Fruit fly (Drosophila melanogaster): Measurements from ENCODE around the gene CG1213.

Gene CG1213

DNA sequence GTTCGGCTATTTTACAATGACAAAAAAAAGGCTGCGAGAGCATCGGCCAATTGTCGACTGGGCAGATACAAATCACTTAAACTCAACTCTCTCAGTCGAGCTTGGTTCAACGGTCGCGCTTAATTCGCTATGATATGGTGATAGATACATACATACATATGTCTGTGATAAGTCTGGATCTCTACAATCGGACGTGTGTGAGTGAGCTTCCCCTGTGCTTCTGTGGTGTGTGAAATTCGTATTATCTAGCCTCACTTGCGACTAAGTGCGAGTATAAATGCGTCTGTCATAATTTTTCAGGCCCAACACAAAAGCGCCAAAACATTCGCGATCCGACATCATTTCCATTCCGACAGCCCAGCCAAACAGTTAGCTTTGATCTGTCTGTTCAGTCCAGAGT, at the start of gene CG1213:
CG1213 (plus strand) TSS at position 301 of the 400 bp plus-strand sequence.
- no peak for TF ChIP-seq CG15710 (tag; optimal IDR thresholded peaks at IDR 0.05)
- no peak for TF ChIP-seq Pif1B (GFP tag; optimal IDR thresholded peaks at IDR 0.05)
- TF ChIP-seq CG17806 (tag; optimal IDR thresholded peaks at IDR 0.05) = no peak
- no peak for TF ChIP-seq CG4496 (GFP tag; IDR thresholded peaks at IDR 0.05)

DNA sequence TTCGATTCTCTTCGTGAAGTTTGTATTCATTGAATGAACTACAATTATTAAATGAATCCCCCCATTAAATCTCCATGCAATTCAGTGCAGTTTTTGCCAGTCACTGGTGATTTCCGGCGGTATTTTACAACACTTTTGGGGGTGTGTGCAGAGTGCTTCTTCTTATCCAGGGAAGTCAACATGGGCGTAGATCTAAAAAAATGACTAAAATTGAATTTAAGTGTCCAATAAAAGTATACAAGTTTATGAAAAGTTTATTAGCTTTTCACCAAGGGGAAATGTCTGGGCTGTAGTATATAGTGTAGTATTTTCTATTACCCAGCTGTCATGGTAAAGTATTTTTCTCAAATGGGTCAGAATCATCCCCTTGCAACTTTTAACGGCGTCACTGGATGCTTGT, 49.5 kb upstream of the CG1213 start, which contains the start of gene Hpf1:
Hpf1 (plus strand) TSS at position 383 of the 400 bp plus-strand sequence.
- TF ChIP-seq gl (tag; optimal IDR thresholded peaks at IDR 0.05) (peak; percentile 98), Pif1B (GFP tag; optimal IDR thresholded peaks at IDR 0.05) (peak; percentile 99), CG32121 (GFP tag; IDR thresholded peaks at IDR 0.05) (peak; percentile 99), fd96Ca (GFP tag; IDR thresholded peaks at IDR 0.05) (peak; percentile 99), CG9948 (tag; optimal IDR thresholded peaks at IDR 0.05) (peak; percentile 99), EcR (GFP tag; optimal IDR thresholded peaks at IDR 0.05) (peak; percentile 63), D1 (tag; optimal IDR thresholded peaks at IDR 0.05) (no peak), CG12605 (GFP tag; IDR thresholded peaks at IDR 0.05) (peak; percentile 98), Ets98B (GFP tag; IDR thresholded peaks at IDR 0.05) (peak; percentile 98), rn (GFP tag; IDR thresholded peaks at IDR 0.05) (peak; percentile 96), CG34367 (tag; optimal IDR thresholded peaks at IDR 0.05) (peak; percentile 99), CG17806 (tag; optimal IDR thresholded peaks at IDR 0.05) (peak; percentile 99), CG10348 (GFP tag; IDR thresholded peaks at IDR 0.05) (peak; percentile 97), Snoo (tag; optimal IDR thresholded peaks at IDR 0.05) (peak; percentile 99), CG15710 (tag; optimal IDR thresholded peaks at IDR 0.05) (peak; percentile 99), Pif1A (GFP tag; optimal IDR thresholded peaks at IDR 0.05) (peak; percentile 99), CG14655 (GFP tag; optimal IDR thresholded peaks at IDR 0.05) (peak; percentile 99), CG8159 (tag; optimal IDR thresholded peaks at IDR 0.05) (peak; percentile 99), CG4496 (GFP tag; IDR thresholded peaks at IDR 0.05) (peak; percentile 99), CG13204 (GFP tag; optimal IDR thresholded peaks at IDR 0.05) (peak; percentile 92), CG8301 (tag; optimal IDR thresholded peaks at IDR 0.05) (peak; percentile 99)

DNA sequence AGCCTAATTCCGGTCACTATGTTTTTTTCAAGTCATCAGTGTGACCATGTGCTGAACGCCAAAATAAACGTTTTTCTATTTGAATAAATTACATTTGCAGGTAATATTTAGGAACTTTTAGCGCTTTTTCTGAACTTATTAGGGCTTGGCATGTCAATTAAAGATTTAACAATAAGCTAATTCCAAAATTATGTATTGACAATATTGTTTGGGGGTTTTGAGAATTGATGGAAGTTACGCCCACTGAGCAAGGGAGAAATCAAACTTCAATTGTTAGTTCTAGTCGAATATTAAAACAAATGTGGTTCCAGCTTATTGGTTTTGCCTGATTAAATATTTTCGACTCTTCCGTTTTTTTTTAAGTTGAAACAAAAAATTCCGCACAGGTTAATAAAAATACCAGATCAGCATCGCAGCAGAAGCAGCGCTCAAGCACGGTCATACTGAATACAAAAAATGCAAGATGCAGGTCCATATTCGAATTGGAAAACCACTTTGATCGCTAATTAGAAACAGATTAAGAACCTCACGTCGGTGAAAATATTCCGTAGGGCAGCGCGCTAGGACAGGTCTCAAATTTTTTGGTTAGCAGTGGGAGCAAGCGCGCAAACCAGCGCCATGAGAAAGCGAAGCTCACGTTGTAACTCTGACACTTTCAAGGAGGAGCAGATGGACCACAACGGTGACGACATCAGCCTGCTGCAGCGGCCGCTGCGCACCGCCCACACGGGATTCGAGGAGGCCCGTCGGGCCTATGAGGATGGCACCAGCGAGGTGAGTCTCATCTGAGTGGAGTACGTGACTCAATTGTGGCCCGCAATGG, 46.5 kb upstream of the CG1213 start, which contains the start of the genes PSMG1 and CG10979:
PSMG1 (minus strand) TSS at position 51 of the 823 bp plus-strand sequence.
CG10979 (plus strand) TSS at position 439 of the 823 bp plus-strand sequence.
- TF ChIP-seq CG8159 (tag; optimal IDR thresholded peaks at IDR 0.05) = no peak
- no peak for TF ChIP-seq CG34367 (tag; optimal IDR thresholded peaks at IDR 0.05)
- no peak for TF ChIP-seq CG12605 (GFP tag; IDR thresholded peaks at IDR 0.05)
- no peak for TF ChIP-seq EcR (GFP tag; optimal IDR thresholded peaks at IDR 0.05)
- TF ChIP-seq CG8301 (tag; optimal IDR thresholded peaks at IDR 0.05) = no peak
- no peak for TF ChIP-seq CG15710 (tag; optimal IDR thresholded peaks at IDR 0.05)
- no peak for TF ChIP-seq Pif1B (GFP tag; optimal IDR thresholded peaks at IDR 0.05)
- TF ChIP-seq CG32121 (GFP tag; IDR thresholded peaks at IDR 0.05) = no peak
- no peak for TF ChIP-seq gl (tag; optimal IDR thresholded peaks at IDR 0.05)
- no peak for TF ChIP-seq CG4496 (GFP tag; IDR thresholded peaks at IDR 0.05)
- TF ChIP-seq CG14655 (GFP tag; optimal IDR thresholded peaks at IDR 0.05) = no peak

DNA sequence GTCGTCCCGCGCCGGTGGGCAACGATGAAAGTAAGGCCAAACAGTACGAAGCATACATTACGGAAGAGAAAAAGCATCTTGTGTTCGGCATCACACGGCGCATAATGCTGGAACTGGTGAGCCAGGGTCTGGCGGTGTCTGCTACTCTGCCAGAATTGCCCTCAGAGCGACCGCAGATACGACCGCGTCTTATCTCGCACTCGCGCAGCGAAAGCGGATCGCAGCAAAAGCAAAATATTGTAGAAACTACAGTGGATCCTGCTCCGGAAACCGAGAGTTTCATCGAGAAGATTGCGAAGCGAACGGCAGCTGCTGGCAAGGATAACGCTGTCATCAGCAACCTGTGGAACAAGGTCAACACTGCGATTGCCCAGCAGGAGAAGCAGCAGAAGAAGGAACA, 43.3 kb upstream of the CG1213 start:
- TF ChIP-seq gl (tag; optimal IDR thresholded peaks at IDR 0.05) (no peak), CG34367 (tag; optimal IDR thresholded peaks at IDR 0.05) (no peak), CG15710 (tag; optimal IDR thresholded peaks at IDR 0.05) (no peak)

DNA sequence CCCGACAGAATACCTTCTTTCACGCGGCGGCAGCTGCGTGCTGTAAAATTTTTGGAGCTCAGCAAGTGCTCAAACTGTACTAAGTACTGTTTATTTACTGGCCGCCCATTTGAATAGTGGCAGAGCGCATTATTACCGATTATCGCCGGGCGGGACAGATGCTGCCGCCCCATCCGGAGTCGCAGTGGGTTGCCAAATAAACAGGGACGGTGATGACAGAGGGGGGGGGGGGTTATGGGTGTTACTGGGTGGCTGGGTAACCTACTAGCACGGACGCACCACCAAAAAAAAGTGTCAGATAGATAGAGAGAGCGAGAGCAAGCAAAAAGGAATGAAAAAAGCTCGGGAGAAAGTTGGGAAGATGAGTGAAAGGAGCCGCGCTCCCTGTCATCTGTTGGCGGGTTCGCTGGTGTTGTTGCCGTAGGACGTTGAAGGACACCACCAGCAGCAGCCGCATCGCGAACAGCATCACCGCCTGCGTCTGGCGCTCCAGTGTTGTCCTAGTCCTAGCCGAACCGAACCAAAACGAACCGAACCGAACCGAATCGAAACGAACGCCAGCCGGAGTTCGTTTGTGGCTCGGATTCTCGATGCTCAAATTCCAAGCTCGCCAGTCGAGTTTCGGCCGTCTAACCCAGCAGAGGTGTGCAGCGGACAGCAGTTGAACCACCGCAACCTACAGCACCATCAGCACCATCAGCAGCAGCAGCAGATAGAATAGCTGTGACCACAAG, 39.1 kb upstream of the CG1213 start, which contains the start of gene CG11000:
CG11000 (plus strand) TSS at position 626 of the 734 bp plus-strand sequence.
- TF ChIP-seq gl (tag; optimal IDR thresholded peaks at IDR 0.05) (no peak), CG12605 (GFP tag; IDR thresholded peaks at IDR 0.05) (no peak), EcR (GFP tag; optimal IDR thresholded peaks at IDR 0.05) (no peak), CG13204 (GFP tag; optimal IDR thresholded peaks at IDR 0.05) (peak; percentile 44), CG10348 (GFP tag; IDR thresholded peaks at IDR 0.05) (no peak)

DNA sequence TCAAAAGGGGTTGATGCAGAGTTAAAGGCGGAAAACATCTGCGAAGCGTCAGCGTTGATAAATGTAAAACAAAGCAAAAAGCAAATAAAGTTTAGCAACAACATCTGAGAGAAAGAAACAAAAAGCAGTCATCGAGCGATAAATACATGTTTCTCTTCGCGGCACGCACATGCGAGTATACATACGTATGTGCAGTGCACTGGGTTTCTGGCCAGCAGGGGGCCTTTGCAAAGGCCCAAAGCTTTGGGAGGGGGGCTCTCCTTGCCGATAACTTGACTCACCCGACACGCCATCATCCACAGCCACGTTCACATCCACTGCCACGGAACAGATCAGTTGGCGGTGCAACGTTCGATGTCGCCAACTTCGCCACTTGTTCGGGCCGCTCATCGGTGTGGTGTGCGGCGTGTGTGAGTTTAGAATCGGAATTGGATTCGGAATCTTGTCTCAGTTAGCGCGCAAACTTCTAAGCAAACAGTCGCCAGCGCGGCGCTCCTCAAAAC, 27.8 kb upstream of the CG1213 start, which contains the start of gene CG42675:
CG42675 (plus strand) TSS at position 453 of the 503 bp plus-strand sequence.
- peak; percentile 37; the same call in 1 of the 2 replicates for TF ChIP-seq Ets98B (GFP tag; IDR thresholded peaks at IDR 0.05)
- TF ChIP-seq CG14655 (GFP tag; optimal IDR thresholded peaks at IDR 0.05) = no peak
- peak; percentile 14; the same call in 1 of the 2 replicates for TF ChIP-seq CG32121 (GFP tag; IDR thresholded peaks at IDR 0.05)
- TF ChIP-seq Snoo (tag; optimal IDR thresholded peaks at IDR 0.05) = no peak
- no peak for TF ChIP-seq CG9948 (tag; optimal IDR thresholded peaks at IDR 0.05)
- peak; percentile 63; the same call in 2 of the 3 replicates for TF ChIP-seq CG4496 (GFP tag; IDR thresholded peaks at IDR 0.05)
- no peak for TF ChIP-seq EcR (GFP tag; optimal IDR thresholded peaks at IDR 0.05)
- no peak for TF ChIP-seq CG12605 (GFP tag; IDR thresholded peaks at IDR 0.05)
